Worm (Caenorhabditis elegans) whole organism, midembryonic: ENCODE results near the gene bath-23.

ENCODE experiments used
- T22C8.4 ChIP-seq: fragments of 200-800 bp; sonication (Bioruptor generic); IDR thresholded peaks from 2 replicates; pipeline ENCODE4 v1.3.6; 2022; ENCODE audit warnings: missing genetic modification characterization, missing compliant biosample characterization
- cog-1 ChIP-seq: sonication (generic microtip); optimal IDR thresholded peaks from 2 replicates; lab custom pipeline; 2016; ENCODE audit warnings: missing genetic modification characterization, missing compliant biosample characterization
- flt-1 ChIP-seq: fragments of 200-800 bp; sonication (Bioruptor generic); IDR thresholded peaks from 2 replicates; pipeline ENCODE4 v1.3.6; 2022; ENCODE audit warnings: missing genetic modification characterization, missing compliant biosample characterization
- klf-2 ChIP-seq: fragments of 200-800 bp; sonication (Bioruptor generic); conservative IDR thresholded peaks from 2 replicates; pipeline ENCODE4 v1.3.6; 2022; ENCODE audit warnings: missing genetic modification reagents, missing genetic modification characterization, missing compliant biosample characterization
- med-1 ChIP-seq: sonication (generic microtip); optimal IDR thresholded peaks from 2 replicates; lab custom pipeline; 2017; ENCODE audit warnings: missing genetic modification characterization, mild to moderate bottlenecking, missing compliant biosample characterization, antibody characterized with exemption, missing genetic modification reagents; ENCODE audit not compliant: insufficient read depth
- ref-1 ChIP-seq: fragments of 200-800 bp; sonication (Bioruptor generic); conservative IDR thresholded peaks from 2 replicates; pipeline ENCODE4 v1.3.6; 2022; ENCODE audit warnings: missing genetic modification reagents, missing genetic modification characterization, missing compliant biosample characterization
- tab-1 ChIP-seq: fragments of 200-800 bp; sonication (Bioruptor generic); IDR thresholded peaks from 2 replicates; pipeline ENCODE4 v1.3.6; 2022; ENCODE audit warnings: missing genetic modification characterization, missing compliant biosample characterization
- ztf-23 ChIP-seq: fragments of 200-800 bp; sonication (Bioruptor generic); IDR thresholded peaks from 2 replicates; pipeline ENCODE4 v1.3.6; 2022; ENCODE audit warnings: missing genetic modification reagents, missing genetic modification characterization, missing compliant biosample characterization
- ztf-29 ChIP-seq: fragments of 200-800 bp; sonication (Bioruptor generic); IDR thresholded peaks from 2 replicates; pipeline ENCODE4 v1.3.6; 2022; ENCODE audit warnings: missing genetic modification reagents, missing genetic modification characterization, missing compliant biosample characterization

Gene bath-23

DNA sequence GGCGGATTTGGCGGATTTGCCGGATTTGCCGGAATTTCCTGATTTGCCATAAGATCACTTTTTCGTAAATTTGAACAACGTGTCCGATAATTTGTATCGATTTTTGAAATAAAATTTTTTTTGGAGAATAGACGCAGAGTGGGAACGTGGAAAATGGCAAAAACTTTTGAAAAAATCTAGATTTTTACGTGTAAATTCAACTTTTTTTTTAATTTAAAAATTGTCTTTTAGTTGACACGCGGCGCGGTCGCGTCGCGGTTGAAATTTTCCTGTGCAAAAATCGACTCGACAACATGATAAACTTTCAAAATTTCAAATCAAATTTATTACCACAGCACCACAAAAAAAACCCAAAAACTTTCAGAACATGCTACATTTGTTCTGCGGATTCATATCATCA lies 24.4 kb downstream of the bath-23 start, which contains the start of gene nep-20:
nep-20 (minus strand) TSS at position 101 of the 400 bp plus-strand sequence.
- TF ChIP-seq ref-1 (GFP tag; lab: Robert Waterston, UW): no peak
- TF ChIP-seq tab-1 (GFP tag; lab: Robert Waterston, UW): no peak
- TF ChIP-seq flt-1 (GFP tag; lab: Robert Waterston, UW): no peak
- no peak for TF ChIP-seq cog-1 (tag; lab: Kevin White, UChicago)
- TF ChIP-seq med-1 (GFP tag; lab: Kevin White, UChicago): no peak
- no peak for TF ChIP-seq T22C8.4 (GFP tag; lab: Robert Waterston, UW)
- no peak for TF ChIP-seq ztf-29 (GFP tag; lab: Robert Waterston, UW)

- no peak for TF ChIP-seq klf-2
- TF ChIP-seq ztf-23 (GFP tag; lab: Robert Waterston, UW): no peak
- no peak for TF ChIP-seq med-1 (GFP tag; lab: Kevin White, UChicago)
- no peak for TF ChIP-seq ztf-29 (GFP tag; lab: Robert Waterston, UW)
Observed at ce11 chrII:3399212-3399611, 28.1 kb downstream of the bath-23 start, which contains the start of gene nep-9. Gene nep-9 (minus strand): TSS chrII:3399312.

DNA sequence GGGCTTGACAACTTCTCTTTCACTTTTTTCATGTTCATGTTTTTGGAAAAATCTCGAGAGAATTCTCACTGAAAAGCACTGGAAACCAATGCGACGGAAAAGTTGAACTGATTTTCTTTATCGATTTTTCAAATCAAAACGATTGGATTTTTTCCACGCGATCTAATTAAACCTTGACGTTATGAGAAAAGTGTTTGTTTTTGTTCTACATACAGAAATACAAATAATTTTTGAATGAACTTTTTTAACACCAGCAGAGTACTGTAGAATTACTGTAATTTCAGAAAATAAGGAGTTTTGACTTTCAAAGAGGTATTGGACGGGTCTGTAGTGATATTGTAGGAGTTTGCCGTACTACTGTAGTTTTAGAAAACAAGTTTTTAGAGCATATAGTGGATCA lies 31.7 kb downstream of the bath-23 start, which contains the start of gene nep-10:
nep-10 (minus strand) TSS at position 101 of the 400 bp plus-strand sequence.
- TF ChIP-seq flt-1 (GFP tag; lab: Robert Waterston, UW) (no peak), cog-1 (tag; lab: Kevin White, UChicago) (no peak), klf-2 (no peak), tab-1 (GFP tag; lab: Robert Waterston, UW) (no peak), ref-1 (GFP tag; lab: Robert Waterston, UW) (no peak), ztf-23 (GFP tag; lab: Robert Waterston, UW) (no peak), med-1 (GFP tag; lab: Kevin White, UChicago) (no peak), ztf-29 (GFP tag; lab: Robert Waterston, UW) (no peak), T22C8.4 (GFP tag; lab: Robert Waterston, UW) (no peak)

ce11 chrII:3403535-3403934 lies 32.4 kb downstream of the bath-23 start, which contains the start of gene nep-8:
Gene nep-8 (plus strand): TSS chrII:3403835.
- TF ChIP-seq ztf-23 (GFP tag; lab: Robert Waterston, UW) (no peak), ztf-29 (GFP tag; lab: Robert Waterston, UW) (no peak), ref-1 (GFP tag; lab: Robert Waterston, UW) (no peak), T22C8.4 (GFP tag; lab: Robert Waterston, UW) (no peak), flt-1 (GFP tag; lab: Robert Waterston, UW) (no peak), tab-1 (GFP tag; lab: Robert Waterston, UW) (no peak), klf-2 (no peak), cog-1 (tag; lab: Kevin White, UChicago) (no peak), med-1 (GFP tag; lab: Kevin White, UChicago) (no peak)

DNA sequence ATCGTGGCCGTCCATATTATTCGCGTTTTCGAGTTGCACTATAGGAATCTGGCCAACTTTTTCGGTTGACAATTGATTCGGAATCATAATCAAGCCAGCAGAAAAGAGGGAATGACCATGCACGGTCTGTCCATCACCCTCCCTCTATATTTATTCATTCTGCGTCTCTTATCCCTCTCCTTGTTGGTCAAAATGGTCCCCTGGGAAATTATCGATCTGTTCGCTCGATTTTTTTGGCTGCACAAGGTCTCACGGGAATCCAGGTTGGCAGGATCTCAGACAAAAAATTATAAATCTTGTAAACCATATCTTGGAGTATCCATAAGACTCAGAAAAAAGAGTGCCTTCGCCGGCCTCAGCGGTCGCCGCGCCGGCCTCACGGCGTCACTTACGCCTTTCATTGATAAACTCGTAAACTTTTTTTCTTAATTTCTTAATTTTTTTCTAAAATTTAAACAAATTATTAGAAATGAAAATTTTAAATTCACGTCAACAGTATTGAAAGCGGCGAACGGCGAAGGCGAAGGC lies 43.3 kb downstream of the bath-23 start, which contains the start of the genes F18A12.7 and F18A12.2:
F18A12.7 (minus strand) TSS at position 101 of the 528 bp plus-strand sequence.
F18A12.2 (plus strand) TSS at position 478 of the 528 bp plus-strand sequence.
- no peak for TF ChIP-seq cog-1 (tag; lab: Kevin White, UChicago)
- no peak for TF ChIP-seq med-1 (GFP tag; lab: Kevin White, UChicago)
- TF ChIP-seq tab-1 (GFP tag; lab: Robert Waterston, UW): no peak
- no peak for TF ChIP-seq ztf-23 (GFP tag; lab: Robert Waterston, UW)
- TF ChIP-seq ref-1 (GFP tag; lab: Robert Waterston, UW): no peak
- TF ChIP-seq ztf-29 (GFP tag; lab: Robert Waterston, UW): no peak
- TF ChIP-seq klf-2: no peak

ce11 chrII:3416528-3416927 lies 45.4 kb downstream of the bath-23 start, which contains the start of gene nep-6:
Gene nep-6 (plus strand): TSS chrII:3416828.
- TF ChIP-seq ref-1 (GFP tag; lab: Robert Waterston, UW) (no peak), med-1 (GFP tag; lab: Kevin White, UChicago) (no peak), ztf-23 (GFP tag; lab: Robert Waterston, UW) (no peak), T22C8.4 (GFP tag; lab: Robert Waterston, UW) (no peak), tab-1 (GFP tag; lab: Robert Waterston, UW) (no peak), klf-2 (no peak), flt-1 (GFP tag; lab: Robert Waterston, UW) (no peak), cog-1 (tag; lab: Kevin White, UChicago) (no peak), ztf-29 (GFP tag; lab: Robert Waterston, UW) (no peak)
